Worm (Caenorhabditis elegans) whole organism, L3 larva: ENCODE results near the gene mig-5.

ENCODE experiments used
- R02D3.7 ChIP-seq: fragments of 150-350 bp; optimal IDR thresholded peaks from 2 replicates; lab custom pipeline; 2014; ENCODE audit warnings: missing biosample characterization, missing genetic modification characterization
- ZK546.5 ChIP-seq: sonication (generic microtip); optimal IDR thresholded peaks from 2 replicates; lab custom pipeline; 2017; ENCODE audit warnings: missing biosample characterization, missing genetic modification characterization
- aly-2 ChIP-seq: fragments of 150-350 bp; optimal IDR thresholded peaks from 2 replicates; lab custom pipeline; 2014; ENCODE audit warnings: missing biosample characterization, missing genetic modification characterization
- ama-1 ChIP-seq: fragments of 150-350 bp; optimal IDR thresholded peaks from 2 replicates; lab custom pipeline; 2018
- ceh-16 ChIP-seq: sonication (generic microtip); optimal IDR thresholded peaks from 2 replicates; lab custom pipeline; 2017; ENCODE audit warnings: missing biosample characterization, missing genetic modification characterization
- ceh-28 ChIP-seq: fragments of 150-350 bp; optimal IDR thresholded peaks from 2 replicates; lab custom pipeline; 2014; ENCODE audit warnings: missing biosample characterization, missing genetic modification reagents, missing genetic modification characterization
- ceh-82 ChIP-seq: fragments of 150-350 bp; optimal IDR thresholded peaks from 2 replicates; lab custom pipeline; 2014; ENCODE audit warnings: missing biosample characterization, missing genetic modification characterization
- ceh-9 ChIP-seq: sonication (generic microtip); optimal IDR thresholded peaks from 2 replicates; lab custom pipeline; 2018; ENCODE audit warnings: missing biosample characterization, missing genetic modification characterization
- daf-12 ChIP-seq: fragments of 150-350 bp; optimal IDR thresholded peaks from 2 replicates; lab custom pipeline; 2014; ENCODE audit warnings: missing biosample characterization, missing genetic modification reagents, missing genetic modification characterization
- egl-27 ChIP-seq: sonication (generic microtip); optimal IDR thresholded peaks from 4 replicates; lab custom pipeline; 2017; ENCODE audit warnings: missing biosample characterization, missing genetic modification reagents, missing genetic modification characterization
- egl-5 ChIP-seq: fragments of 150-350 bp; optimal IDR thresholded peaks from 2 replicates; lab custom pipeline; 2017; ENCODE audit warnings: missing biosample characterization, missing genetic modification reagents, missing genetic modification characterization, inconsistent platforms
- elt-1 ChIP-seq: fragments of 150-350 bp; optimal IDR thresholded peaks from 2 replicates; lab custom pipeline; 2014; ENCODE audit warnings: missing biosample characterization, missing genetic modification characterization
- elt-2 ChIP-seq: sonication (generic microtip); optimal IDR thresholded peaks from 2 replicates; lab custom pipeline; 2016; ENCODE audit warnings: missing genetic modification reagents, mild to moderate bottlenecking, missing genetic modification characterization, missing compliant biosample characterization
- elt-3 ChIP-seq, 3 experiments: fragments of 150-350 bp in 1 of 3; sonication (generic microtip) in 2 of 3; optimal IDR thresholded peaks; 2 replicates in 2 of 3; 4 replicates in 1 of 3; lab custom pipeline; 2014 to 2017; ENCODE audit warnings: missing biosample characterization in 3 of 3, missing genetic modification characterization in 3 of 3
- eor-1 ChIP-seq, 2 experiments: fragments of 150-350 bp; optimal IDR thresholded peaks; 2 replicates each; lab custom pipeline; 2014 to 2018; ENCODE audit warnings: missing biosample characterization in 2 of 2, missing genetic modification characterization in 2 of 2
- fkh-10 ChIP-seq: sonication (generic microtip); optimal IDR thresholded peaks from 2 replicates; lab custom pipeline; 2017; ENCODE audit warnings: missing biosample characterization, missing genetic modification reagents, missing genetic modification characterization
- fkh-2 ChIP-seq: fragments of 150-350 bp; optimal IDR thresholded peaks from 2 replicates; lab custom pipeline; 2014; ENCODE audit warnings: missing biosample characterization, missing genetic modification reagents, missing genetic modification characterization
- fos-1 ChIP-seq: fragments of 150-350 bp; optimal IDR thresholded peaks from 2 replicates; lab custom pipeline; 2014; ENCODE audit warnings: missing biosample characterization, missing genetic modification characterization
- hmg-11 ChIP-seq: sonication (generic microtip); optimal IDR thresholded peaks from 2 replicates; lab custom pipeline; 2016; ENCODE audit warnings: missing genetic modification characterization, missing compliant biosample characterization
- jun-1 ChIP-seq: fragments of 150-350 bp; optimal IDR thresholded peaks from 2 replicates; lab custom pipeline; 2014; ENCODE audit warnings: missing biosample characterization, missing genetic modification reagents, missing genetic modification characterization
- lin-15B ChIP-seq: fragments of 150-350 bp; optimal IDR thresholded peaks from 2 replicates; lab custom pipeline; 2014; ENCODE audit warnings: missing biosample characterization, missing genetic modification characterization
- lin-39 ChIP-seq: fragments of 150-350 bp; optimal IDR thresholded peaks from 2 replicates; lab custom pipeline; 2018; ENCODE audit warnings: missing biosample characterization, missing genetic modification reagents, missing genetic modification characterization
- lsy-12 ChIP-seq: sonication (generic microtip); optimal IDR thresholded peaks from 2 replicates; lab custom pipeline; 2016; ENCODE audit warnings: mild to moderate bottlenecking, missing genetic modification characterization, missing compliant biosample characterization
- mdl-1 ChIP-seq: fragments of 150-350 bp; optimal IDR thresholded peaks from 2 replicates; lab custom pipeline; 2014; ENCODE audit warnings: missing biosample characterization, missing genetic modification characterization
- mml-1 ChIP-seq: fragments of 150-350 bp; sonication (generic microtip); optimal IDR thresholded peaks from 3 replicates; lab custom pipeline; 2014; ENCODE audit warnings: missing biosample characterization, missing genetic modification characterization
- nfya-1 ChIP-seq: sonication (generic microtip); optimal IDR thresholded peaks from 2 replicates; lab custom pipeline; 2017; ENCODE audit warnings: missing genetic modification characterization, mild to moderate bottlenecking, missing compliant biosample characterization, antibody characterized with exemption, moderate library complexity; ENCODE audit not compliant: insufficient read depth
- nhr-11 ChIP-seq: fragments of 150-350 bp; optimal IDR thresholded peaks from 2 replicates; lab custom pipeline; 2014; ENCODE audit warnings: missing biosample characterization, missing genetic modification characterization
- nhr-12 ChIP-seq: fragments of 150-350 bp; optimal IDR thresholded peaks from 2 replicates; lab custom pipeline; 2014; ENCODE audit warnings: missing biosample characterization, missing genetic modification characterization
- nhr-23 ChIP-seq: fragments of 150-350 bp; optimal IDR thresholded peaks from 2 replicates; lab custom pipeline; 2014; ENCODE audit warnings: missing biosample characterization, missing genetic modification reagents, missing genetic modification characterization
- nhr-237 ChIP-seq: fragments of 150-350 bp; optimal IDR thresholded peaks from 2 replicates; lab custom pipeline; 2014; ENCODE audit warnings: missing biosample characterization, missing genetic modification characterization
- nhr-25 ChIP-seq: sonication (generic microtip); optimal IDR thresholded peaks from 2 replicates; lab custom pipeline; 2017; ENCODE audit warnings: missing biosample characterization, missing genetic modification characterization
- nhr-28 ChIP-seq: fragments of 150-350 bp; optimal IDR thresholded peaks from 2 replicates; lab custom pipeline; 2014; ENCODE audit warnings: missing biosample characterization, missing genetic modification characterization
- nhr-43 ChIP-seq: sonication (generic microtip); optimal IDR thresholded peaks from 2 replicates; lab custom pipeline; 2016; ENCODE audit warnings: mild to moderate bottlenecking, missing genetic modification characterization, missing compliant biosample characterization; ENCODE audit not compliant: poor library complexity, severe bottlenecking
- nhr-67 ChIP-seq: fragments of 150-350 bp; optimal IDR thresholded peaks from 2 replicates; lab custom pipeline; 2014; ENCODE audit warnings: missing biosample characterization, missing genetic modification characterization
- nhr-76 ChIP-seq: fragments of 150-350 bp; sonication (generic microtip); optimal IDR thresholded peaks from 5 replicates; lab custom pipeline; 2014; ENCODE audit warnings: missing biosample characterization, missing genetic modification characterization
- nhr-77 ChIP-seq: fragments of 150-350 bp; optimal IDR thresholded peaks from 2 replicates; lab custom pipeline; 2014; ENCODE audit warnings: missing biosample characterization, missing genetic modification characterization
- pha-4 ChIP-seq: fragments of 150-350 bp; optimal IDR thresholded peaks from 2 replicates; lab custom pipeline; 2014; ENCODE audit warnings: missing biosample characterization, missing genetic modification reagents, missing genetic modification characterization
- pqm-1 ChIP-seq: fragments of 150-350 bp; optimal IDR thresholded peaks from 2 replicates; lab custom pipeline; 2017; ENCODE audit warnings: missing biosample characterization, missing genetic modification characterization, inconsistent platforms
- sea-2 ChIP-seq: fragments of 150-350 bp; sonication (generic microtip); optimal IDR thresholded peaks from 4 replicates; lab custom pipeline; 2014; ENCODE audit warnings: missing biosample characterization, missing genetic modification reagents, missing genetic modification characterization
- skn-1 ChIP-seq: fragments of 150-350 bp; optimal IDR thresholded peaks from 2 replicates; lab custom pipeline; 2014; ENCODE audit warnings: missing biosample characterization, missing genetic modification characterization
- snpc-4 ChIP-seq: fragments of 150-350 bp; optimal IDR thresholded peaks from 2 replicates; lab custom pipeline; 2014; ENCODE audit warnings: missing biosample characterization, missing genetic modification characterization
- tbx-2 ChIP-seq: sonication (generic microtip); optimal IDR thresholded peaks from 2 replicates; lab custom pipeline; 2016; ENCODE audit warnings: mild to moderate bottlenecking, missing genetic modification characterization, missing compliant biosample characterization
- unc-39 ChIP-seq: sonication (generic microtip); optimal IDR thresholded peaks from 4 replicates; lab custom pipeline; 2017; ENCODE audit warnings: missing biosample characterization, missing genetic modification characterization
- unc-62 ChIP-seq: fragments of 150-350 bp; sonication (generic microtip); optimal IDR thresholded peaks from 4 replicates; lab custom pipeline; 2014; ENCODE audit warnings: missing biosample characterization, missing genetic modification reagents, missing genetic modification characterization
- zag-1 ChIP-seq: fragments of 150-350 bp; optimal IDR thresholded peaks from 2 replicates; lab custom pipeline; 2014; ENCODE audit warnings: missing biosample characterization, missing genetic modification characterization
- ztf-11 ChIP-seq: fragments of 150-350 bp; optimal IDR thresholded peaks from 2 replicates; lab custom pipeline; 2014; ENCODE audit warnings: missing biosample characterization, missing genetic modification characterization
- ztf-4 ChIP-seq: fragments of 150-350 bp; optimal IDR thresholded peaks from 2 replicates; lab custom pipeline; 2014; ENCODE audit warnings: missing biosample characterization, missing genetic modification characterization

mig-5 gene

DNA sequence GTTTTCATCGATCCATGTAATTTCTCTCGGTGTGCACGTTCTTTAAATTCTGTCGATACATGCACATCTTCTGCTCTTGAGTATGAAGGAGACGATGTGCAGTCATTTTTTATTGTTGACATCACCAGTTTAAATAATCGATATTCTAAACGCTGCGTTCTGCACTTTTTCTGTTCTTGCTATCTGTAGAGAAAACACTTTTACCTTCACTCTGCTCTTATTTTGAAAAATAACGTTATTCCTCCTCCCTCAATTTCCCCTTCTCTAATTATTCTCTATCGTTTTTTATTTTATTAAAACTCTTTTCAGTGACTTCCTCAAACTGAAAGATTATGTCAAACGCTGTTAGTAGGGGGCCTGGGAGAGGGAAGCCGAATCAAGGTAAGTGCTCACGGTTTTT is 32.1 kb upstream of the mig-5 start, which contains the start of gene ifg-1:
TSS of gene ifg-1 (plus strand) at position 301 of the 400 bp plus-strand sequence.
- TF ChIP-seq nhr-76 (tag; lab: Kevin White, UChicago), result no peak
- no peak for TF ChIP-seq nfya-1 (tag; lab: Kevin White, UChicago)
- no peak for TF ChIP-seq egl-5 (tag; lab: Kevin White, UChicago)
- no peak for TF ChIP-seq eor-1 (tag; optimal IDR thresholded peaks at IDR 0.05; lab: Kevin White, UChicago)
- TF ChIP-seq skn-1 (tag; lab: Kevin White, UChicago), result no peak
- TF ChIP-seq nhr-237, result no peak
- no peak for TF ChIP-seq nhr-77 (tag; lab: Kevin White, UChicago)
- TF ChIP-seq elt-3 (tag; optimal IDR thresholded peaks at IDR 0.05; lab: Kevin White, UChicago), result no peak
- TF ChIP-seq ceh-82 (tag; lab: Kevin White, UChicago), result no peak
- TF ChIP-seq ceh-9 (tag; lab: Kevin White, UChicago), result no peak
- TF ChIP-seq pqm-1, result no peak
- no peak for TF ChIP-seq zag-1 (tag; lab: Kevin White, UChicago)
- TF ChIP-seq nhr-67 (tag; lab: Kevin White, UChicago), result no peak
- TF ChIP-seq lin-15B (tag; lab: Kevin White, UChicago), result no peak
- no peak for TF ChIP-seq fos-1 (tag; lab: Kevin White, UChicago)
- TF ChIP-seq jun-1, result no peak
- no peak for TF ChIP-seq nhr-23 (tag; lab: Kevin White, UChicago)
- no peak for TF ChIP-seq lsy-12 (tag; lab: Kevin White, UChicago)

DNA sequence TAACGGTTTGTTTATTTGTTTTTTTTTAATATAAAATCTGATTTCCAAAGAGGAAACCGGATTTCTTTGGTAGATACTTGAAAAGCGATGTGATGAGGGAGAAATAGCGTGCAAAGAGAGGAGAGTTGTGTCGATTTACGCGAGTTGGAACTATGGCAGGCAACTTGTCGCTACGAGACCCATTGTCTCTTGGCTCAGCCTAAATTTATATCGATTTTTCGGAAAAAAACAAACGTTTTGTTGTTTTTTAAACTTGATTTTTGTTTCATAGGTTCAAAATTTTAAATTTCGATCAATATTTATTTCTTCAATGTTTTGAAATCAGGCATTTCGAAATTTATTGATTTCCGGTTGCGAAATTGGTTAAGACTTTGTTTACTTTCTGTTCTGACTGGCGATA is 31.6 kb upstream of the mig-5 start, which contains the start of gene M110.3:
TSS of gene M110.3 (minus strand) at position 184 of the 400 bp plus-strand sequence.
- TF ChIP-seq tbx-2 (no peak), R02D3.7 (peak; percentile 93), nhr-237 (no peak), ztf-4 (tag; lab: Kevin White, UChicago) (no peak), ceh-16 (tag; lab: Kevin White, UChicago) (no peak), sea-2 (GFP tag; lab: Kevin White, UChicago) (no peak), elt-2 (tag; lab: Kevin White, UChicago) (peak; percentile 14), jun-1 (peak; percentile 4), snpc-4 (tag; lab: Kevin White, UChicago) (peak; percentile 50), fkh-10 (no peak), nhr-43 (tag; lab: Kevin White, UChicago) (no peak), lsy-12 (tag; lab: Kevin White, UChicago) (no peak), hmg-11 (tag; lab: Kevin White, UChicago) (peak; percentile 71), mdl-1 (tag; lab: Kevin White, UChicago) (no peak), skn-1 (tag; lab: Kevin White, UChicago) (no peak), lin-39 (tag; lab: Kevin White, UChicago) (peak; percentile 70), elt-3 (tag; optimal IDR thresholded peaks at IDR 0.05; lab: Kevin White, UChicago) (no peak), nhr-25 (no peak), nhr-28 (tag; lab: Kevin White, UChicago) (no peak), ZK546.5 (no peak), egl-5 (tag; lab: Kevin White, UChicago) (peak; percentile 67), nhr-67 (tag; lab: Kevin White, UChicago) (no peak), mml-1 (tag; lab: Kevin White, UChicago) (no peak), ama-1 (lab: Kevin White, UChicago) (no peak), unc-39 (no peak), ceh-28 (tag; lab: Kevin White, UChicago) (peak; percentile 69), nhr-77 (tag; lab: Kevin White, UChicago) (no peak), egl-27 (no peak), ceh-82 (tag; lab: Kevin White, UChicago) (no peak), pqm-1 (no peak), fos-1 (tag; lab: Kevin White, UChicago) (no peak), lin-15B (tag; lab: Kevin White, UChicago) (peak; percentile 65), nhr-76 (tag; lab: Kevin White, UChicago) (no peak), zag-1 (tag; lab: Kevin White, UChicago) (no peak), unc-62 (no peak), ceh-9 (tag; lab: Kevin White, UChicago) (no peak), eor-1 (tag; optimal IDR thresholded peaks at IDR 0.05; lab: Kevin White, UChicago) (no peak), nhr-23 (tag; lab: Kevin White, UChicago) (peak; percentile 73), fkh-2 (tag; lab: Kevin White, UChicago) (no peak), nhr-11 (tag; lab: Kevin White, UChicago) (no peak), daf-12 (tag; lab: Kevin White, UChicago) (no peak), ztf-11 (tag; lab: Kevin White, UChicago) (no peak), aly-2 (no peak), nfya-1 (tag; lab: Kevin White, UChicago) (peak; percentile 76), elt-1 (tag; lab: Kevin White, UChicago) (no peak), nhr-12 (no peak), pha-4 (tag; lab: Kevin White, UChicago) (peak; percentile 80)
